Worm (Caenorhabditis elegans): Measurements from ENCODE around the gene spig-4.

The spig-4 gene

DNA sequence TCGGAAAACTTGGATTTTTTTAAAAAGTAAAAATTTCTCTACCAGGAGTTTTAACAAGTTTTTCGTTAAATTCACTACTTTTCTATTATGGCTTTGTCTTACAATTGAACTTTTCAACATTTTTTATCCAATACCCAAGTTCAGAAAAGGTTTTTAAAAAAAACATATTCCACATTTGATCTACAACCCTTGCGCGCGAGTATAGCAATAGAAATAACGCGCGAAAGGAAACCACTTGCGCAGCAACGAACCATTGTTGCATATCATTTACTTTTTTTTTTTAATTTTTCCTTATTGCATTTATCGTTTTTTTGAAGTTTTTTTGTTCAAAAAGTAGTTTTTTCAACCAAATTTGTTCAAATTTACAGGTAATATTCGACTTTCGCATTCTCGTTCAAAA is 20.9 kb downstream of the spig-4 start, which contains the start of gene F40G12.11:
Gene F40G12.11, plus strand, starts transcription at position 369 of the 400 bp plus-strand sequence.
- TF ChIP-seq tbx-2 (tag; optimal IDR thresholded peaks at IDR 0.05) (no peak), aly-2 (tag; optimal IDR thresholded peaks at IDR 0.05) (no peak), unc-30 (tag; optimal IDR thresholded peaks at IDR 0.05) (no peak), ztf-11 (tag; optimal IDR thresholded peaks at IDR 0.05) (no peak), efl-1 (optimal IDR thresholded peaks at IDR 0.05) (no peak), efl-1 (GFP tag; optimal IDR thresholded peaks at IDR 0.05 in 1 of 2) (no peak), ztf-4 (tag; optimal IDR thresholded peaks at IDR 0.05) (no peak), hpl-2 (GFP tag; optimal IDR thresholded peaks at IDR 0.05) (no peak), F16B12.6 (tag; optimal IDR thresholded peaks at IDR 0.05) (no peak)

ce11 chrV:14283241-14283640 is 23.4 kb downstream of the spig-4 start, which contains the start of gene F40G12.10:
TSS of gene F40G12.10 (plus strand) at chrV:14283541.
- no peak for TF ChIP-seq pax-3 (tag; optimal IDR thresholded peaks at IDR 0.05)
- no peak for TF ChIP-seq snpc-4 (tag; optimal IDR thresholded peaks at IDR 0.05)
- TF ChIP-seq lir-3 (tag; optimal IDR thresholded peaks at IDR 0.05; ENCODE audit: poor library complexity): no peak
- TF ChIP-seq nhr-71 (tag; optimal IDR thresholded peaks at IDR 0.05): no peak
- no peak for TF ChIP-seq lin-15B (tag; optimal IDR thresholded peaks at IDR 0.05)

- TF ChIP-seq snu-23 (GFP tag; optimal IDR thresholded peaks at IDR 0.05): no peak
- no peak for TF ChIP-seq C34B4.2 (tag; optimal IDR thresholded peaks at IDR 0.05)
- TF ChIP-seq hpl-2 (GFP tag; optimal IDR thresholded peaks at IDR 0.05): no peak
- no peak for TF ChIP-seq nhr-90 (tag; optimal IDR thresholded peaks at IDR 0.05; ENCODE audit: poor library complexity)
- TF ChIP-seq fkh-8 (tag; optimal IDR thresholded peaks at IDR 0.05): no peak
- TF ChIP-seq nhr-12 (tag; optimal IDR thresholded peaks at IDR 0.05): no peak
- no peak for TF ChIP-seq ztf-11 (tag; optimal IDR thresholded peaks at IDR 0.05)
- TF ChIP-seq swsn-7 (tag; optimal IDR thresholded peaks at IDR 0.05): no peak
- no peak for TF ChIP-seq pax-3 (tag; optimal IDR thresholded peaks at IDR 0.05)
- TF ChIP-seq lsy-2 (tag; optimal IDR thresholded peaks at IDR 0.05): no peak
- no peak for TF ChIP-seq nhr-20 (tag; optimal IDR thresholded peaks at IDR 0.05)
- no peak for TF ChIP-seq aha-1 (tag; optimal IDR thresholded peaks at IDR 0.05)
- TF ChIP-seq C16A3.4 (tag; optimal IDR thresholded peaks at IDR 0.05): no peak
- no peak for TF ChIP-seq efl-3 (GFP tag; optimal IDR thresholded peaks at IDR 0.05)
- no peak for TF ChIP-seq nhr-11 (tag; optimal IDR thresholded peaks at IDR 0.05)
- no peak for TF ChIP-seq nhr-84 (tag; optimal IDR thresholded peaks at IDR 0.05)
- no peak for TF ChIP-seq nhr-47 (tag; optimal IDR thresholded peaks at IDR 0.05)
- TF ChIP-seq lin-39 (tag; optimal IDR thresholded peaks at IDR 0.05): no peak
Measured at ce11 chrV:14282222-14282709, 24.4 kb downstream of the spig-4 start, which contains the start of the genes srt-74 and F40G12.9. TSS of gene srt-74 (minus strand) at chrV:14282322. TSS of gene F40G12.9 (plus strand) at chrV:14282659.

DNA sequence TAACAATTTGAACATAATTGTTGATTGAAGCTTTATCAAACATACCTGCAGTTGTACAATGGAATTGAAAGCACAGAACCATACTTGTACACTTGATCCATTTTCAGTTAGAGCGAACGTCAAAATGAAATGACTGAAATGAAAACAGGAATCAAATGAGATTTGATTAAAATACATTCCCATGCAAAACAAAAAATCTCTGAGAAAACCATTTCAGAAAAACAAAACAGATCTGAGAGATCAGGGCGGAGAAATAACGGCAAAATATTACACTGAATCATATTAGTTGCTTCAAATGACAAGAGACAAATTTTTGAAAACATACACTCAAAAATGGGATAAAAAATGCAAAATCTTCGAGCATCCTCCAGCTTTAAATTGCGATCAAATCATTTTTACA is 26.9 kb downstream of the spig-4 start, which contains the start of gene srt-33:
Gene srt-33, minus strand, starts transcription at position 101 of the 400 bp plus-strand sequence.
- TF ChIP-seq skn-1 (tag; optimal IDR thresholded peaks at IDR 0.05) (no peak), fos-1 (tag; optimal IDR thresholded peaks at IDR 0.05) (no peak), xbp-1 (tag; optimal IDR thresholded peaks at IDR 0.05) (no peak), zag-1 (tag; optimal IDR thresholded peaks at IDR 0.05) (no peak), efl-3 (GFP tag; optimal IDR thresholded peaks at IDR 0.05) (no peak), alr-1 (tag; optimal IDR thresholded peaks at IDR 0.05; ENCODE audit: borderline replicate concordance) (no peak), ceh-8 (GFP tag; optimal IDR thresholded peaks at IDR 0.05) (no peak), ama-1 (optimal IDR thresholded peaks at IDR 0.05) (no peak), ets-5 (GFP tag; IDR thresholded peaks at IDR 0.05) (no peak), nhr-71 (tag; optimal IDR thresholded peaks at IDR 0.05) (no peak), C16A3.4 (tag; optimal IDR thresholded peaks at IDR 0.05) (no peak), ceh-63 (GFP tag; optimal IDR thresholded peaks at IDR 0.05) (no peak), nhr-20 (tag; optimal IDR thresholded peaks at IDR 0.05) (no peak), dpl-1 (GFP tag; optimal IDR thresholded peaks at IDR 0.05) (no peak), fkh-10 (GFP tag; optimal IDR thresholded peaks at IDR 0.05) (no peak), hlh-4 (tag; optimal IDR thresholded peaks at IDR 0.05) (no peak), mef-2 (tag; optimal IDR thresholded peaks at IDR 0.05) (no peak), aly-2 (tag; optimal IDR thresholded peaks at IDR 0.05) (no peak), lsy-2 (tag; optimal IDR thresholded peaks at IDR 0.05) (no peak)

Data from whole organism, L1 larva.